Worm (Caenorhabditis elegans): ENCODE measurements around the gene F55G11.2.

- TF ChIP-seq hmbx-1 (tag; optimal IDR thresholded peaks at IDR 0.05) (no peak), F13C5.2 (tag; optimal IDR thresholded peaks at IDR 0.05) (no peak), tra-4 (tag; optimal IDR thresholded peaks at IDR 0.05) (no peak), ama-1 (optimal IDR thresholded peaks at IDR 0.05) (no peak), ets-7 (tag; optimal IDR thresholded peaks at IDR 0.05) (no peak), hnd-1 (tag; optimal IDR thresholded peaks at IDR 0.05) (no peak), aly-1 (tag; optimal IDR thresholded peaks at IDR 0.05) (no peak), sea-1 (GFP tag; conservative IDR thresholded peaks at IDR 0.05) (no peak), pes-1 (GFP tag; IDR thresholded peaks at IDR 0.05) (no peak), tbx-37 (GFP tag; conservative IDR thresholded peaks at IDR 0.05) (no peak), B0310.2 (tag; optimal IDR thresholded peaks at IDR 0.05) (no peak)
These were observed 8.6 kb upstream of the F55G11.2 start for ce11 chrIV:12977650-12978049.

All from whole organism, early embryonic.